Fruit fly (Drosophila melanogaster) whole organism, wandering third instar larva: ENCODE data around the gene Art8.
A peak's percentile ranks its signal among the peaks of the same experiment; 100 is the strongest.

Experiments
- CG32264 ChIP-seq: fragments of 200-800 bp; sonication (Bioruptor generic); optimal IDR thresholded peaks from 2 replicates; lab custom pipeline; 2016; ENCODE audit warnings: missing biosample characterization, missing genetic modification characterization
- CG9705 ChIP-seq: fragments of 200-800 bp; sonication (Bioruptor generic); optimal IDR thresholded peaks from 2 replicates; lab custom pipeline; 2018; ENCODE audit warnings: missing biosample characterization, mild to moderate bottlenecking, missing genetic modification characterization
- Dfd ChIP-seq: fragments of >200 bp; optimal IDR thresholded peaks from 2 replicates; lab custom pipeline; 2017; ENCODE audit warnings: missing biosample characterization, missing genetic modification characterization
- Dif ChIP-seq: fragments of 200-275, 200-300 bp; sonication (Bioruptor generic); optimal IDR thresholded peaks from 2 replicates; lab custom pipeline; 2018; ENCODE audit warnings: missing biosample characterization, missing genetic modification characterization; ENCODE audit not compliant: partially characterized antibody
- HLH106 ChIP-seq: fragments of 200-800 bp; optimal IDR thresholded peaks from 3 replicates; lab custom pipeline; 2019; ENCODE audit warnings: missing biosample characterization, mild to moderate bottlenecking, missing genetic modification characterization, moderate library complexity
- Hnf4 ChIP-seq: fragments of 200-800 bp; sonication (Bioruptor generic); optimal IDR thresholded peaks from 2 replicates; lab custom pipeline; 2016; ENCODE audit warnings: missing biosample characterization, mild to moderate bottlenecking, missing genetic modification characterization
- Hr83 ChIP-seq: fragments of 200-300 bp; sonication (Bioruptor generic); optimal IDR thresholded peaks from 2 replicates; lab custom pipeline; 2016; ENCODE audit warnings: missing biosample characterization, mild to moderate bottlenecking, missing genetic modification characterization, moderate library complexity; ENCODE audit not compliant: poor library complexity, severe bottlenecking
- OdsH ChIP-seq: fragments of 200-800 bp; sonication (Bioruptor generic); optimal IDR thresholded peaks from 2 replicates; lab custom pipeline; 2016; ENCODE audit warnings: missing biosample characterization, mild to moderate bottlenecking, missing genetic modification characterization
- Rel ChIP-seq, 2 experiments: fragments of 200-800 bp; sonication (Bioruptor generic) in 1 of 2; optimal IDR thresholded peaks; 2 replicates in 1 of 2; 3 replicates in 1 of 2; lab custom pipeline; 2016 to 2019; ENCODE audit warnings: mild to moderate bottlenecking in 2 of 2, missing biosample characterization in 2 of 2, missing genetic modification characterization in 2 of 2, moderate library complexity in 1 of 2
- Sp1 ChIP-seq: fragments of 200-800 bp; sonication (Bioruptor generic); optimal IDR thresholded peaks from 3 replicates; lab custom pipeline; 2019; ENCODE audit warnings: missing biosample characterization, mild to moderate bottlenecking, missing genetic modification characterization, moderate library complexity
- br ChIP-seq: fragments of 200-800 bp; sonication (Bioruptor generic); optimal IDR thresholded peaks from 2 replicates; lab custom pipeline; 2016; ENCODE audit warnings: missing biosample characterization, missing genetic modification characterization
- dl ChIP-seq, 2 experiments: fragments of 175-275, 200-275 bp in 1 of 2; fragments of 200-275 bp in 1 of 2; sonication (Bioruptor generic); optimal IDR thresholded peaks; lab custom pipeline; 2018; ENCODE audit warnings: mild to moderate bottlenecking in 2 of 2, missing biosample characterization in 2 of 2, missing genetic modification characterization in 2 of 2, moderate library complexity in 2 of 2; ENCODE audit not compliant: partially characterized antibody in 2 of 2, insufficient read depth in 1 of 2
- dmrt93B ChIP-seq: fragments of 200-800 bp; sonication (Bioruptor generic); optimal IDR thresholded peaks from 2 replicates; lab custom pipeline; 2018; ENCODE audit warnings: missing biosample characterization, mild to moderate bottlenecking, missing genetic modification characterization
- ey ChIP-seq: fragments of 200-800 bp; sonication (Bioruptor generic); optimal IDR thresholded peaks from 2 replicates; lab custom pipeline; 2016; ENCODE audit warnings: missing biosample characterization, missing genetic modification characterization
- foxo ChIP-seq, 2 experiments: fragments of 200-800 bp; sonication (Bioruptor generic); optimal IDR thresholded peaks; 2 replicates in 1 of 2; 3 replicates in 1 of 2; lab custom pipeline; 2016 to 2017; ENCODE audit warnings: missing biosample characterization in 2 of 2, missing genetic modification characterization in 2 of 2
- fru ChIP-seq: fragments of 200-800 bp; sonication (Bioruptor generic); optimal IDR thresholded peaks from 3 replicates; lab custom pipeline; 2016; ENCODE audit warnings: missing biosample characterization, mild to moderate bottlenecking, missing genetic modification characterization
- h ChIP-seq: fragments of 200-800 bp; sonication (Bioruptor generic); optimal IDR thresholded peaks from 3 replicates; lab custom pipeline; 2016; ENCODE audit warnings: missing biosample characterization, mild to moderate bottlenecking, missing genetic modification characterization
- jim ChIP-seq: fragments of 175-275, 200-325 bp; sonication (Bioruptor generic); optimal IDR thresholded peaks from 2 replicates; lab custom pipeline; 2016; ENCODE audit warnings: missing biosample characterization, mild to moderate bottlenecking, missing genetic modification characterization
- pan ChIP-seq: fragments of >200 bp; optimal IDR thresholded peaks from 2 replicates; lab custom pipeline; 2017
- psq ChIP-seq: fragments of 200-800 bp; sonication (Bioruptor generic); optimal IDR thresholded peaks from 3 replicates; lab custom pipeline; 2017; ENCODE audit warnings: missing biosample characterization, mild to moderate bottlenecking, missing genetic modification characterization, moderate library complexity
- rgr ChIP-seq: fragments of 200-800 bp; sonication (Bioruptor generic); optimal IDR thresholded peaks from 3 replicates; lab custom pipeline; 2016; ENCODE audit warnings: missing biosample characterization, mild to moderate bottlenecking, missing genetic modification characterization
- tai ChIP-seq: sonication (Bioruptor generic); optimal IDR thresholded peaks from 2 replicates; lab custom pipeline; 2016; ENCODE audit warnings: missing biosample characterization, missing genetic modification characterization
- woc ChIP-seq: sonication (Bioruptor generic); optimal IDR thresholded peaks from 2 replicates; lab custom pipeline; 2016; ENCODE audit warnings: missing biosample characterization, mild to moderate bottlenecking, missing genetic modification characterization

Gene Art8

dm6 chr2L:11052493-11052788 lies 41.6 kb upstream of the Art8 start (continued):
- TF ChIP-seq dl (GFP tag; optimal IDR thresholded peaks at IDR 0.05; lab: Kevin White, UChicago; ENCODE audit: insufficient read depth in 1 of 2, partially characterized antibody in 2 of 2), result no peak
- no peak for TF ChIP-seq h

- TF ChIP-seq Hnf4 (GFP tag; lab: Kevin White, UChicago) (no peak), Dfd (GFP tag; lab: Kevin White, UChicago) (no peak), woc (GFP tag; lab: Kevin White, UChicago) (peak; percentile 25), ey (GFP tag; lab: Kevin White, UChicago) (peak; percentile 43), jim (no peak), dmrt93B (GFP tag; lab: Kevin White, UChicago) (no peak), h (peak; percentile 44), Sp1 (GFP tag; lab: Kevin White, UChicago) (no peak), fru (GFP tag; lab: Kevin White, UChicago) (peak; percentile 74), pan (lab: Kevin White, UChicago) (no peak), CG32264 (GFP tag; lab: Kevin White, UChicago) (no peak), rgr (GFP tag; lab: Kevin White, UChicago) (peak; percentile 21), foxo (GFP tag; optimal IDR thresholded peaks at IDR 0.05; lab: Kevin White, UChicago) (peak in 1 of 2 experiments; percentile 18), HLH106 (tag; lab: Kevin White, UChicago) (peak; percentile 18), Dif (GFP tag; lab: Kevin White, UChicago) (no peak), Rel (GFP tag; optimal IDR thresholded peaks at IDR 0.05; lab: Kevin White, UChicago) (no peak), Rel (tag; optimal IDR thresholded peaks at IDR 0.05; lab: Kevin White, UChicago) (no peak)
Measured at dm6 chr2L:11051644-11052492, 41.0 kb upstream of the Art8 start.

dm6 chr2L:11049723-11050122 lies 38.8 kb upstream of the Art8 start:
- no peak for TF ChIP-seq pan (lab: Kevin White, UChicago)
- TF ChIP-seq Rel (GFP tag; optimal IDR thresholded peaks at IDR 0.05; lab: Kevin White, UChicago), result no peak
- peak; percentile 49 for TF ChIP-seq Rel (tag; optimal IDR thresholded peaks at IDR 0.05; lab: Kevin White, UChicago)

- TF ChIP-seq woc (GFP tag; lab: Kevin White, UChicago) (no peak), Dfd (GFP tag; lab: Kevin White, UChicago) (peak; percentile 36)
- TF ChIP-seq, all 38 proteins: peak for 1
Measured at dm6 chr2L:11048307-11048706, 37.4 kb upstream of the Art8 start.

- peak; percentile 73 for TF ChIP-seq Hr83 (GFP tag; lab: Kevin White, UChicago)
- TF ChIP-seq CG9705 (GFP tag; lab: Kevin White, UChicago), result peak; percentile 24
- peak; percentile 34 for TF ChIP-seq rgr (GFP tag; lab: Kevin White, UChicago)
- peak; percentile 31 for TF ChIP-seq Hnf4 (GFP tag; lab: Kevin White, UChicago)
- TF ChIP-seq HLH106 (tag; lab: Kevin White, UChicago), result peak; percentile 17
- TF ChIP-seq OdsH, result no peak
- TF ChIP-seq Rel (GFP tag; optimal IDR thresholded peaks at IDR 0.05; lab: Kevin White, UChicago), result no peak
- peak; percentile 26 for TF ChIP-seq Rel (tag; optimal IDR thresholded peaks at IDR 0.05; lab: Kevin White, UChicago)
- TF ChIP-seq h, result peak; percentile 70
- TF ChIP-seq woc (GFP tag; lab: Kevin White, UChicago), result no peak
- no peak for TF ChIP-seq tai (GFP tag; lab: Kevin White, UChicago)
- TF ChIP-seq dmrt93B (GFP tag; lab: Kevin White, UChicago), result peak; percentile 7
- TF ChIP-seq, all 38 proteins: peak for 8
Measured at dm6 chr2L:11046051-11046450, 35.2 kb upstream of the Art8 start.

dm6 chr2L:11045467-11045914 lies 34.6 kb upstream of the Art8 start:
- TF ChIP-seq br, result peak; percentile 15
- TF ChIP-seq psq, result peak; percentile 45
- TF ChIP-seq Hr83 (GFP tag; lab: Kevin White, UChicago), result peak; percentile 25
- no peak for TF ChIP-seq Dif (GFP tag; lab: Kevin White, UChicago)
- TF ChIP-seq, all 38 proteins: peak for 3
